Fruit fly (Drosophila melanogaster) whole organism, embryonic: ENCODE measurements around the gene Orc2.
A peak's percentile ranks its signal among the peaks of the same experiment; 100 is the strongest.

Experiments used
- Adf1 ChIP-seq: fragments of 200-800 bp; sonication (Bioruptor generic); IDR thresholded peaks from 2 replicates; pipeline ENCODE4 v1.3.6; 2022; ENCODE audit warnings: missing biosample characterization, missing genetic modification characterization
- Antp ChIP-seq: fragments of 200-800 bp; sonication (Bioruptor generic); optimal IDR thresholded peaks from 3 replicates; lab custom pipeline; 2016; ENCODE audit warnings: missing biosample characterization, missing genetic modification characterization
- Awh ChIP-seq: fragments of 200-800 bp; sonication (Bioruptor generic); IDR thresholded peaks from 2 replicates; pipeline ENCODE4, ENCODE4 v1.3.6; 2022; ENCODE audit warnings: missing biosample characterization, missing genetic modification characterization
- CG10543 ChIP-seq: fragments of 200-800 bp; sonication (Bioruptor generic); optimal IDR thresholded peaks from 3 replicates; lab custom pipeline; 2017; ENCODE audit warnings: missing biosample characterization, mild to moderate bottlenecking, missing genetic modification characterization, moderate library complexity
- CG11085 ChIP-seq: fragments of 200-800 bp; sonication (Bioruptor generic); IDR thresholded peaks from 2 replicates; pipeline ENCODE4 v1.3.6; 2022; ENCODE audit warnings: missing biosample characterization, missing genetic modification characterization
- CG11560 ChIP-seq: fragments of 200-800 bp; sonication (Bioruptor generic); IDR thresholded peaks from 3 replicates; pipeline ENCODE4 v1.3.6; 2022; ENCODE audit warnings: missing biosample characterization, missing genetic modification characterization
- CG12071 ChIP-seq: fragments of 200-800 bp; sonication (Bioruptor generic); optimal IDR thresholded peaks from 3 replicates; lab custom pipeline; 2018; ENCODE audit warnings: missing biosample characterization, mild to moderate bottlenecking, missing genetic modification characterization
- CG12219 ChIP-seq: fragments of 200-800 bp; sonication (Bioruptor generic); optimal IDR thresholded peaks from 3 replicates; lab custom pipeline; 2018; ENCODE audit warnings: missing biosample characterization, mild to moderate bottlenecking, missing genetic modification characterization
- CG12236 ChIP-seq: fragments of 200-800 bp; sonication (Bioruptor generic); optimal IDR thresholded peaks from 2 replicates; lab custom pipeline; 2016; ENCODE audit warnings: missing biosample characterization, missing genetic modification characterization
- CG14860 ChIP-seq: fragments of 200-800 bp; sonication (Bioruptor generic); IDR thresholded peaks from 3 replicates; pipeline ENCODE4 v1.3.6; 2022; ENCODE audit warnings: missing biosample characterization, missing genetic modification characterization; ENCODE audit not compliant: partially characterized antibody
- CG14965 ChIP-seq: fragments of 200-800 bp; sonication (Bioruptor generic); optimal IDR thresholded peaks from 2 replicates; lab custom pipeline; 2016; ENCODE audit warnings: missing biosample characterization, missing genetic modification characterization, borderline replicate concordance
- CG15696 ChIP-seq: fragments of 200-800 bp; sonication (Bioruptor generic); optimal IDR thresholded peaks from 2 replicates; lab custom pipeline; 2019; ENCODE audit warnings: missing biosample characterization, mild to moderate bottlenecking, missing genetic modification characterization, moderate library complexity
- CG17385 ChIP-seq: fragments of 200-800 bp; sonication (Bioruptor generic); optimal IDR thresholded peaks from 3 replicates; lab custom pipeline; 2018; ENCODE audit warnings: missing biosample characterization, mild to moderate bottlenecking, missing genetic modification characterization
- CG17912 ChIP-seq: fragments of 200-800 bp; sonication (Bioruptor generic); optimal IDR thresholded peaks from 2 replicates; lab custom pipeline; 2018; ENCODE audit warnings: missing biosample characterization, mild to moderate bottlenecking, missing genetic modification characterization
- CG18599 ChIP-seq: fragments of 200-800 bp; sonication (Bioruptor generic); optimal IDR thresholded peaks from 3 replicates; lab custom pipeline; 2017; ENCODE audit warnings: missing biosample characterization, missing genetic modification characterization, mild to moderate bottlenecking, moderate library complexity, missing genetic modification reagents
- CG2678 ChIP-seq: fragments of 200-800 bp; sonication (Bioruptor generic); optimal IDR thresholded peaks from 3 replicates; lab custom pipeline; 2019; ENCODE audit warnings: missing biosample characterization, mild to moderate bottlenecking, missing genetic modification characterization, moderate library complexity
- CG30431 ChIP-seq: fragments of 200-800 bp; sonication (Bioruptor generic); optimal IDR thresholded peaks from 2 replicates; lab custom pipeline; 2017; ENCODE audit warnings: missing biosample characterization, missing genetic modification characterization
- CG31224 ChIP-seq: fragments of 200-800 bp; sonication (Bioruptor generic); IDR thresholded peaks from 2 replicates; pipeline ENCODE4 v1.3.6; 2022; ENCODE audit warnings: missing biosample characterization, missing genetic modification characterization
- CG34376 ChIP-seq: fragments of 200-800 bp; sonication (Bioruptor generic); optimal IDR thresholded peaks from 2 replicates; lab custom pipeline; 2018; ENCODE audit warnings: missing biosample characterization, mild to moderate bottlenecking, missing genetic modification characterization
- CG4328 ChIP-seq: fragments of 200-800 bp; sonication (Bioruptor generic); optimal IDR thresholded peaks from 3 replicates; lab custom pipeline; 2017; ENCODE audit warnings: missing biosample characterization, missing genetic modification reagents, missing genetic modification characterization
- CG4360 ChIP-seq: fragments of 200-800 bp; sonication (Bioruptor generic); IDR thresholded peaks from 2 replicates; pipeline ENCODE4 v1.3.6; 2022; ENCODE audit warnings: missing biosample characterization, missing genetic modification characterization
- CG4854 ChIP-seq: fragments of 200-800 bp; sonication (Bioruptor generic); optimal IDR thresholded peaks from 2 replicates; lab custom pipeline; 2016; ENCODE audit warnings: missing biosample characterization, missing genetic modification characterization, inconsistent platforms
- CG5953 ChIP-seq: fragments of 200-800 bp; sonication (Bioruptor generic); IDR thresholded peaks from 2 replicates; pipeline ENCODE4 v1.3.6; 2022; ENCODE audit warnings: missing biosample characterization, missing genetic modification characterization
- CG7271 ChIP-seq: fragments of 200-800 bp; sonication (Bioruptor generic); optimal IDR thresholded peaks from 2 replicates; lab custom pipeline; 2018; ENCODE audit warnings: missing biosample characterization, mild to moderate bottlenecking, missing genetic modification characterization, moderate library complexity
- CG7556 ChIP-seq: fragments of 200-800 bp; sonication (Bioruptor generic); optimal IDR thresholded peaks from 2 replicates; lab custom pipeline; 2017; ENCODE audit warnings: missing biosample characterization, mild to moderate bottlenecking, missing genetic modification characterization
- Dek ChIP-seq: fragments of 200-800 bp; sonication (Bioruptor generic); optimal IDR thresholded peaks from 3 replicates; lab custom pipeline; 2019; ENCODE audit warnings: missing biosample characterization, mild to moderate bottlenecking, missing genetic modification characterization, moderate library complexity
- Dref ChIP-seq: fragments of 200-800 bp; sonication (Bioruptor generic); IDR thresholded peaks from 2 replicates; pipeline ENCODE4 v1.3.6; 2022; ENCODE audit warnings: missing biosample characterization, missing genetic modification characterization
- Fer3 ChIP-seq: fragments of 200-800 bp; sonication (Bioruptor generic); optimal IDR thresholded peaks from 2 replicates; lab custom pipeline; 2018; ENCODE audit warnings: missing biosample characterization, mild to moderate bottlenecking, missing genetic modification characterization, moderate library complexity
- NC2α ChIP-seq: fragments of 200-800 bp; sonication (Bioruptor generic); optimal IDR thresholded peaks from 2 replicates; lab custom pipeline; 2016; ENCODE audit warnings: missing biosample characterization, missing genetic modification characterization
- Rfx ChIP-seq: fragments of 200-800 bp; sonication (Bioruptor generic); IDR thresholded peaks from 2 replicates; pipeline ENCODE4 v1.3.6; 2022; ENCODE audit warnings: missing biosample characterization, missing genetic modification characterization
- Six4 ChIP-seq: fragments of 200-800 bp; sonication (Bioruptor generic); optimal IDR thresholded peaks from 2 replicates; lab custom pipeline; 2016; ENCODE audit warnings: missing biosample characterization, missing genetic modification characterization
- Sox100B ChIP-seq: fragments of 200-800 bp; sonication (Bioruptor generic); optimal IDR thresholded peaks from 3 replicates; lab custom pipeline; 2018; ENCODE audit warnings: missing biosample characterization, mild to moderate bottlenecking, missing genetic modification characterization
- Sry-β ChIP-seq: fragments of 200-800 bp; sonication (Bioruptor generic); optimal IDR thresholded peaks from 2 replicates; lab custom pipeline; 2018; ENCODE audit warnings: missing biosample characterization, mild to moderate bottlenecking, missing genetic modification characterization, moderate library complexity
- Usf ChIP-seq: fragments of 200-800 bp; sonication (Bioruptor generic); optimal IDR thresholded peaks from 2 replicates; lab custom pipeline; 2017; ENCODE audit warnings: missing genotype, missing biosample characterization, missing genetic modification characterization
- caup ChIP-seq: fragments of 200-800 bp; sonication (Bioruptor generic); optimal IDR thresholded peaks from 3 replicates; lab custom pipeline; 2017; ENCODE audit warnings: missing biosample characterization, mild to moderate bottlenecking, missing genetic modification characterization, moderate library complexity; ENCODE audit not compliant: severe bottlenecking
- disco-r ChIP-seq: fragments of 200-800 bp; sonication (Bioruptor generic); optimal IDR thresholded peaks from 2 replicates; lab custom pipeline; 2016; ENCODE audit warnings: missing biosample characterization, missing genetic modification characterization
- dm ChIP-seq: fragments of 200-800 bp; sonication (Bioruptor generic); optimal IDR thresholded peaks from 3 replicates; lab custom pipeline; 2016; ENCODE audit warnings: missing biosample characterization, missing genetic modification characterization
- eve ChIP-seq, 2 experiments: fragments of >200 bp; optimal IDR thresholded peaks; 2 replicates each; lab custom pipeline; 2017; ENCODE audit warnings: missing biosample characterization in 2 of 2, missing genetic modification characterization in 2 of 2
- fd64A ChIP-seq: fragments of 200-800 bp; sonication (Bioruptor generic); optimal IDR thresholded peaks from 3 replicates; lab custom pipeline; 2018; ENCODE audit warnings: missing biosample characterization, mild to moderate bottlenecking, missing genetic modification characterization
- fu2 ChIP-seq: fragments of 200-800 bp; sonication (Bioruptor generic); optimal IDR thresholded peaks from 2 replicates; lab custom pipeline; 2016; ENCODE audit warnings: missing biosample characterization, missing genetic modification characterization
- hth ChIP-seq: fragments of >200 bp; optimal IDR thresholded peaks from 2 replicates; lab custom pipeline; 2017; ENCODE audit warnings: inconsistent platforms
- mld ChIP-seq: fragments of 200-800 bp; sonication (Bioruptor generic); IDR thresholded peaks from 3 replicates; pipeline ENCODE4 v1.3.6; 2022; ENCODE audit warnings: missing biosample characterization, missing genetic modification characterization; ENCODE audit not compliant: partially characterized antibody
- nerfin-1 ChIP-seq: fragments of 200-800 bp; sonication (Bioruptor generic); optimal IDR thresholded peaks from 3 replicates; lab custom pipeline; 2019; ENCODE audit warnings: missing biosample characterization, mild to moderate bottlenecking, missing genetic modification characterization, moderate library complexity
- oc ChIP-seq: fragments of 200-800 bp; sonication (Bioruptor generic); optimal IDR thresholded peaks from 2 replicates; lab custom pipeline; 2018; ENCODE audit warnings: missing biosample characterization, mild to moderate bottlenecking, missing genetic modification characterization, moderate library complexity
- pho ChIP-seq: fragments of 200-800 bp; sonication (Bioruptor generic); optimal IDR thresholded peaks from 2 replicates; lab custom pipeline; 2016; ENCODE audit warnings: missing biosample characterization, missing genetic modification characterization
- shn ChIP-seq: fragments of 200-800 bp; sonication (Bioruptor generic); optimal IDR thresholded peaks from 3 replicates; lab custom pipeline; 2016; ENCODE audit warnings: missing biosample characterization, missing genetic modification characterization
- vfl ChIP-seq: fragments of 200-800 bp; sonication (Bioruptor generic); optimal IDR thresholded peaks from 2 replicates; lab custom pipeline; 2016; ENCODE audit warnings: missing biosample characterization, missing genetic modification characterization
- vnd ChIP-seq: fragments of 200-800 bp; sonication (Bioruptor generic); IDR thresholded peaks from 3 replicates; pipeline ENCODE4 v1.3.6; 2022; ENCODE audit warnings: missing biosample characterization, missing genetic modification characterization; ENCODE audit not compliant: partially characterized antibody

The Orc2 gene

dm6 chr3R:13983272-13984032, 18.8 kb downstream of the Orc2 start (continued):
- TF ChIP-seq Adf1 (peak; percentile 99), dm (GFP tag; lab: Kevin White, UChicago) (peak; percentile 88), eve (GFP tag; optimal IDR thresholded peaks at IDR 0.05; lab: Kevin White, UChicago) (peak in 1 of 2 experiments; percentile 98), NC2α (GFP tag; lab: Kevin White, UChicago) (peak; percentile 83), CG12071 (GFP tag; lab: Kevin White, UChicago) (peak; percentile 94), CG14860 (GFP tag; lab: Robert Waterston, UW) (no peak), Fer3 (peak; percentile 89), oc (tag; lab: Kevin White, UChicago) (peak; percentile 86), shn (GFP tag; lab: Kevin White, UChicago) (peak; percentile 96), CG31224 (GFP tag; lab: Robert Waterston, UW) (peak; percentile 81), CG4328 (GFP tag; lab: Kevin White, UChicago) (peak; percentile 88), mld (GFP tag; lab: Robert Waterston, UW) (peak; percentile 67; the same call in 1 of the 3 replicates), pho (GFP tag; lab: Kevin White, UChicago) (peak; percentile 94), disco-r (peak; percentile 88), Antp (peak; percentile 96), hth (lab: Kevin White, UChicago) (no peak), CG10543 (GFP tag; lab: Kevin White, UChicago) (peak; percentile 93), CG30431 (peak; percentile 89), caup (GFP tag; lab: Kevin White, UChicago) (peak; percentile 94), CG14965 (GFP tag; lab: Kevin White, UChicago) (peak; percentile 19), CG4854 (GFP tag; lab: Kevin White, UChicago) (peak; percentile 82), Six4 (GFP tag; lab: Kevin White, UChicago) (peak; percentile 89), CG34376 (GFP tag; lab: Kevin White, UChicago) (peak; percentile 94), Dref (GFP tag; lab: Robert Waterston, UW) (no peak), CG18599 (peak; percentile 97), vfl (GFP tag; lab: Kevin White, UChicago) (peak; percentile 89), Usf (GFP tag; lab: Kevin White, UChicago) (peak; percentile 83), Sry-β (peak; percentile 56), CG2678 (tag; lab: Kevin White, UChicago) (peak; percentile 95), CG11085 (peak; percentile 70; the same call in 1 of the 2 replicates), CG7271 (tag; lab: Kevin White, UChicago) (peak; percentile 66), nerfin-1 (tag; lab: Kevin White, UChicago) (peak; percentile 85), fd64A (peak; percentile 81), fu2 (GFP tag; lab: Kevin White, UChicago) (peak; percentile 92), CG12236 (GFP tag; lab: Kevin White, UChicago) (peak; percentile 90), vnd (GFP tag; lab: Robert Waterston, UW) (no peak), CG4360 (0 out of 2 replicates have a peak, but pooled peaks have one; percentile 27), CG12219 (peak; percentile 92), Rfx (GFP tag; lab: Robert Waterston, UW) (peak; percentile 91), CG11560 (tag; lab: Robert Waterston, UW) (no peak; the same call in 1 of the 3 replicates), CG7556 (peak; percentile 94), Sox100B (GFP tag; lab: Kevin White, UChicago) (peak; percentile 89), CG15696 (tag; lab: Kevin White, UChicago) (peak; percentile 83), Awh (GFP tag; lab: Robert Waterston, UW) (peak; percentile 75), CG17385 (peak; percentile 89), Dek (tag; lab: Kevin White, UChicago) (peak; percentile 91), CG5953 (GFP tag; lab: Robert Waterston, UW) (peak; percentile 74), CG17912 (GFP tag; lab: Kevin White, UChicago) (peak; percentile 62)
